Fruit fly (Drosophila melanogaster) Kc167 (cell line): ENCODE measurements around the gene Or33b.

Experiments used
- Myc ChIP-seq: fragments of >200 bp; optimal IDR thresholded peaks from 2 replicates; lab custom pipeline; 2017; ENCODE audit warnings: missing external identifiers
- Sin3A ChIP-seq: fragments of >200 bp; optimal IDR thresholded peaks from 2 replicates; lab custom pipeline; 2018; ENCODE audit warnings: missing external identifiers
- h ChIP-seq: fragments of >200 bp; optimal IDR thresholded peaks from 3 replicates; lab custom pipeline; 2018; ENCODE audit warnings: missing external identifiers
- insv ChIP-seq: fragments of >200 bp; optimal IDR thresholded peaks from 3 replicates; lab custom pipeline; 2018; ENCODE audit warnings: missing external identifiers
- psq ChIP-seq: fragments of >200 bp; optimal IDR thresholded peaks from 2 replicates; lab custom pipeline; 2017; ENCODE audit warnings: missing external identifiers

dm6 chr2L:11973145-11973738 is 37.3 kb downstream of the Or33b start:
- TF ChIP-seq Myc (lab: Kevin White, UChicago) (no peak), psq (lab: Kevin White, UChicago) (no peak), insv (no peak), h (no peak), Sin3A (lab: Kevin White, UChicago) (no peak)
